Worm (Caenorhabditis elegans) whole organism, L4 larva: ENCODE measurements around the gene F35G12.12.

Experiments
- D1046.2 ChIP-seq: fragments of 200-800 bp; sonication (Bioruptor generic); IDR thresholded peaks from 2 replicates; pipeline ENCODE4 v1.3.6; 2022; ENCODE audit warnings: missing genetic modification characterization, missing compliant biosample characterization
- F26F4.8 ChIP-seq: fragments of 200-800 bp; sonication (Bioruptor generic); conservative IDR thresholded peaks from 2 replicates; pipeline ENCODE4 v1.3.6; 2022; ENCODE audit warnings: missing genetic modification characterization, missing compliant biosample characterization
- F37D6.2 ChIP-seq: sonication (generic microtip); optimal IDR thresholded peaks from 2 replicates; lab custom pipeline; 2016; ENCODE audit warnings: mild to moderate bottlenecking, missing genetic modification characterization, missing compliant biosample characterization
- F49E8.2 ChIP-seq: sonication (generic microtip); optimal IDR thresholded peaks from 2 replicates; lab custom pipeline; 2016; ENCODE audit warnings: missing compliant biosample characterization, mild to moderate bottlenecking, missing genetic modification characterization, borderline replicate concordance
- R02D3.7 ChIP-seq: fragments of 150-350 bp; sonication (generic microtip); optimal IDR thresholded peaks from 3 replicates; lab custom pipeline; 2014; ENCODE audit warnings: missing biosample characterization, missing genetic modification characterization
- Y105C5A.15 ChIP-seq: fragments of 200-800 bp; sonication (Bioruptor generic); IDR thresholded peaks from 2 replicates; pipeline ENCODE4 v1.3.6; 2022; ENCODE audit warnings: missing genetic modification characterization, missing compliant biosample characterization
- Y48G9A.11 ChIP-seq: fragments of 200-800 bp; sonication (Bioruptor generic); IDR thresholded peaks from 2 replicates; pipeline ENCODE4 v1.3.6; 2022; ENCODE audit warnings: missing genetic modification reagents, missing genetic modification characterization, missing compliant biosample characterization
- ZK546.5 ChIP-seq, 2 experiments: sonication (generic microtip); optimal IDR thresholded peaks; 2 replicates each; lab custom pipeline; 2017; ENCODE audit warnings: missing biosample characterization in 2 of 2, missing genetic modification characterization in 2 of 2
- aha-1 ChIP-seq: fragments of 150-350 bp; peaks from one replicate; lab custom pipeline; 2014; ENCODE audit warnings: missing biosample characterization, missing genetic modification characterization
- ama-1 ChIP-seq: fragments of 150-350 bp; optimal IDR thresholded peaks from 2 replicates; lab custom pipeline; 2014; ENCODE audit warnings: inconsistent platforms, mixed read lengths
- attf-4 ChIP-seq: sonication (generic microtip); optimal IDR thresholded peaks from 3 replicates; lab custom pipeline; 2017; ENCODE audit warnings: missing biosample characterization, missing genetic modification characterization
- ceh-20 ChIP-seq: fragments of 200-800 bp; sonication (Bioruptor generic); IDR thresholded peaks from 2 replicates; pipeline ENCODE4 v1.3.6; 2022; ENCODE audit warnings: missing genetic modification reagents, missing genetic modification characterization, missing compliant biosample characterization
- ceh-82 ChIP-seq: sonication (generic microtip); optimal IDR thresholded peaks from 2 replicates; lab custom pipeline; 2017; ENCODE audit warnings: missing biosample characterization, missing genetic modification characterization
- ctbp-1 ChIP-seq: fragments of 200-800 bp; sonication (Bioruptor generic); IDR thresholded peaks from 2 replicates; pipeline ENCODE4 v1.3.6; 2022; ENCODE audit warnings: missing genetic modification reagents, missing genetic modification characterization, missing compliant biosample characterization
- daf-12 ChIP-seq: fragments of 150-350 bp; optimal IDR thresholded peaks from 2 replicates; lab custom pipeline; 2014; ENCODE audit warnings: missing biosample characterization, missing genetic modification reagents, missing genetic modification characterization
- dmd-8 ChIP-seq: fragments of 200-800 bp; sonication (Bioruptor generic); IDR thresholded peaks from 2 replicates; pipeline ENCODE4 v1.3.6; 2022; ENCODE audit warnings: missing genetic modification characterization, missing compliant biosample characterization
- dpl-1 ChIP-seq: fragments of 150-350 bp; optimal IDR thresholded peaks from 2 replicates; lab custom pipeline; 2014; ENCODE audit warnings: missing biosample characterization, missing genetic modification reagents, missing genetic modification characterization
- gei-8 ChIP-seq: fragments of 200-800 bp; sonication (Bioruptor generic); optimal IDR thresholded peaks from 2 replicates; lab custom pipeline; 2018; ENCODE audit warnings: mild to moderate bottlenecking, missing genetic modification characterization, missing compliant biosample characterization
- hlh-11 ChIP-seq: fragments of 200-800 bp; sonication (Bioruptor generic); optimal IDR thresholded peaks from 2 replicates; lab custom pipeline; 2018; ENCODE audit warnings: mild to moderate bottlenecking, missing genetic modification characterization, missing compliant biosample characterization
- jun-1 ChIP-seq: fragments of 150-350 bp; optimal IDR thresholded peaks from 2 replicates; lab custom pipeline; 2014; ENCODE audit warnings: missing biosample characterization, missing genetic modification reagents, missing genetic modification characterization
- lim-7 ChIP-seq: fragments of 200-800 bp; sonication (Bioruptor generic); IDR thresholded peaks from 2 replicates; pipeline ENCODE4 v1.3.6; 2022; ENCODE audit warnings: missing genetic modification characterization, missing compliant biosample characterization
- lin-1 ChIP-seq: fragments of 200-800 bp; sonication (Bioruptor generic); IDR thresholded peaks from 2 replicates; pipeline ENCODE4 v1.3.6; 2022; ENCODE audit warnings: missing genetic modification reagents, missing genetic modification characterization, missing compliant biosample characterization
- lin-15B ChIP-seq: fragments of 150-350 bp; sonication (generic microtip); optimal IDR thresholded peaks from 3 replicates; lab custom pipeline; 2014; ENCODE audit warnings: missing biosample characterization, missing genetic modification characterization
- lin-39 ChIP-seq: fragments of 150-350 bp; optimal IDR thresholded peaks from 2 replicates; lab custom pipeline; 2014; ENCODE audit warnings: missing biosample characterization, missing genetic modification reagents, missing genetic modification characterization
- madf-9 ChIP-seq: fragments of 200-800 bp; sonication (Bioruptor generic); conservative IDR thresholded peaks from 2 replicates; pipeline ENCODE4 v1.3.6; 2022; ENCODE audit warnings: missing genetic modification reagents, missing genetic modification characterization, missing compliant biosample characterization
- mdt-29 ChIP-seq: fragments of 200-800 bp; sonication (Bioruptor generic); IDR thresholded peaks from 2 replicates; pipeline ENCODE4 v1.3.6; 2022; ENCODE audit warnings: missing genetic modification reagents, missing genetic modification characterization, missing compliant biosample characterization
- mep-1 ChIP-seq: fragments of 150-350 bp; sonication (generic microtip); optimal IDR thresholded peaks from 3 replicates; lab custom pipeline; 2014; ENCODE audit warnings: missing biosample characterization, missing genetic modification characterization
- nhr-10 ChIP-seq: fragments of 150-350 bp; optimal IDR thresholded peaks from 2 replicates; lab custom pipeline; 2014; ENCODE audit warnings: missing biosample characterization, missing genetic modification characterization
- nhr-102 ChIP-seq: sonication (generic microtip); optimal IDR thresholded peaks from 2 replicates; lab custom pipeline; 2016; ENCODE audit warnings: mild to moderate bottlenecking, missing genetic modification characterization, moderate library complexity, missing compliant biosample characterization
- nhr-11 ChIP-seq: fragments of 150-350 bp; optimal IDR thresholded peaks from 2 replicates; lab custom pipeline; 2014; ENCODE audit warnings: missing biosample characterization, missing genetic modification characterization
- nhr-111 ChIP-seq: fragments of 200-800 bp; sonication (Bioruptor generic); optimal IDR thresholded peaks from 2 replicates; lab custom pipeline; 2018; ENCODE audit warnings: mild to moderate bottlenecking, missing genetic modification characterization, missing compliant biosample characterization
- nhr-237 ChIP-seq: sonication (generic microtip); optimal IDR thresholded peaks from 2 replicates; lab custom pipeline; 2017; ENCODE audit warnings: missing biosample characterization, missing genetic modification characterization
- nhr-25 ChIP-seq: sonication (generic microtip); optimal IDR thresholded peaks from 2 replicates; lab custom pipeline; 2017; ENCODE audit warnings: missing genetic modification characterization, mild to moderate bottlenecking, missing compliant biosample characterization, antibody characterized with exemption, moderate library complexity, borderline replicate concordance; ENCODE audit not compliant: insufficient read depth
- nhr-6 ChIP-seq: fragments of 150-350 bp; optimal IDR thresholded peaks from 2 replicates; lab custom pipeline; 2014; ENCODE audit warnings: missing biosample characterization, missing genetic modification characterization
- nhr-76 ChIP-seq: fragments of 150-350 bp; optimal IDR thresholded peaks from 2 replicates; lab custom pipeline; 2014; ENCODE audit warnings: missing biosample characterization, missing genetic modification characterization
- nhr-77 ChIP-seq: fragments of 150-350 bp; optimal IDR thresholded peaks from 2 replicates; lab custom pipeline; 2014; ENCODE audit warnings: missing biosample characterization, missing genetic modification characterization
- pha-4 ChIP-seq, 2 experiments: fragments of 150-350 bp in 1 of 2; fragments of 200-800 bp in 1 of 2; sonication (Bioruptor generic) in 1 of 2; IDR thresholded peaks in 1 of 2; optimal IDR thresholded peaks in 1 of 2; 2 replicates each; pipeline versions ENCODE4 v1.3.6 to Lab custom; 2014 to 2022; ENCODE audit warnings: missing genetic modification characterization in 2 of 2, missing genetic modification reagents in 2 of 2, missing biosample characterization in 1 of 2, missing compliant biosample characterization in 1 of 2
- php-3 ChIP-seq: fragments of 200-800 bp; sonication (Bioruptor generic); IDR thresholded peaks from 2 replicates; pipeline ENCODE4 v1.3.6; 2022; ENCODE audit warnings: missing genetic modification reagents, missing genetic modification characterization, missing compliant biosample characterization
- pqm-1 ChIP-seq: sonication (generic microtip); optimal IDR thresholded peaks from 2 replicates; lab custom pipeline; 2017; ENCODE audit warnings: missing biosample characterization, missing genetic modification characterization
- rbr-2 ChIP-seq: sonication (generic microtip); optimal IDR thresholded peaks from 2 replicates; lab custom pipeline; 2016; ENCODE audit warnings: missing genotype, missing genetic modification characterization, missing compliant biosample characterization
- set-16 ChIP-seq: fragments of 200-800 bp; sonication (Bioruptor generic); IDR thresholded peaks from 2 replicates; pipeline ENCODE4 v1.3.6; 2022; ENCODE audit warnings: missing genetic modification reagents, missing genetic modification characterization, missing compliant biosample characterization
- skn-1 ChIP-seq: fragments of 150-350 bp; optimal IDR thresholded peaks from 2 replicates; lab custom pipeline; 2014; ENCODE audit warnings: missing biosample characterization, missing genetic modification characterization
- spr-1 ChIP-seq: sonication (generic microtip); optimal IDR thresholded peaks from 2 replicates; lab custom pipeline; 2016; ENCODE audit warnings: mild to moderate bottlenecking, missing genetic modification characterization, missing compliant biosample characterization
- spr-3 ChIP-seq: fragments of 200-800 bp; sonication (Bioruptor generic); optimal IDR thresholded peaks from 2 replicates; lab custom pipeline; 2018; ENCODE audit warnings: mild to moderate bottlenecking, missing genetic modification characterization, missing compliant biosample characterization
- tra-1 ChIP-seq: fragments of 200-800 bp; sonication (Bioruptor generic); IDR thresholded peaks from 2 replicates; pipeline ENCODE4 v1.3.6; 2022; ENCODE audit warnings: missing genetic modification reagents, missing genetic modification characterization, missing compliant biosample characterization
- unc-62 ChIP-seq, 3 experiments: fragments of 150-350 bp in 1 of 3; sonication (generic microtip); optimal IDR thresholded peaks in 2 of 3; peaks in 1 of 3; 1 replicate in 1 of 3; 2 replicates in 2 of 3; lab custom pipeline; 2014 to 2017; ENCODE audit warnings: missing biosample characterization in 3 of 3, missing genetic modification characterization in 3 of 3, missing genetic modification reagents in 3 of 3, missing genotype in 1 of 3
- zag-1 ChIP-seq: fragments of 150-350 bp; optimal IDR thresholded peaks from 2 replicates; lab custom pipeline; 2014; ENCODE audit warnings: missing biosample characterization, missing genetic modification characterization
- zfp-2 ChIP-seq: sonication (generic microtip); optimal IDR thresholded peaks from 2 replicates; lab custom pipeline; 2016; ENCODE audit warnings: mild to moderate bottlenecking, missing genetic modification characterization, missing compliant biosample characterization
- zfp-3 ChIP-seq: fragments of 200-800 bp; sonication (Bioruptor generic); conservative IDR thresholded peaks from 2 replicates; pipeline ENCODE4 v1.3.6; 2022; ENCODE audit warnings: missing genetic modification reagents, missing genetic modification characterization, missing compliant biosample characterization
- zip-2 ChIP-seq: fragments of 150-350 bp; optimal IDR thresholded peaks from 2 replicates; lab custom pipeline; 2014; ENCODE audit warnings: missing biosample characterization, missing genetic modification characterization
- ztf-11 ChIP-seq: fragments of 150-350 bp; optimal IDR thresholded peaks from 2 replicates; lab custom pipeline; 2014; ENCODE audit warnings: missing biosample characterization, missing genetic modification characterization

The F35G12.12 gene

ce11 chrIII:4560393-4560890 is 21.2 kb upstream of the F35G12.12 start (continued):
- TF ChIP-seq D1046.2 (GFP tag; lab: Robert Waterston, UW) (no peak), F26F4.8 (GFP tag; lab: Robert Waterston, UW) (no peak), ceh-82 (tag; lab: Kevin White, UChicago) (no peak), Y48G9A.11 (GFP tag; lab: Robert Waterston, UW) (no peak), spr-3 (GFP tag; lab: Kevin White, UChicago) (no peak), skn-1 (tag; lab: Kevin White, UChicago) (no peak), nhr-11 (tag; lab: Kevin White, UChicago) (peak; percentile 34), mdt-29 (GFP tag; lab: Robert Waterston, UW) (no peak), nhr-10 (tag; lab: Kevin White, UChicago) (peak; percentile 21), lin-1 (GFP tag; lab: Robert Waterston, UW) (peak; percentile 66; the same call in 1 of the 2 replicates), jun-1 (tag; lab: Kevin White, UChicago) (no peak), F49E8.2 (tag; lab: Kevin White, UChicago) (no peak), set-16 (GFP tag; lab: Robert Waterston, UW) (peak; percentile 67), daf-12 (tag; lab: Kevin White, UChicago) (no peak), gei-8 (GFP tag; lab: Kevin White, UChicago) (peak; percentile 8), pqm-1 (tag; lab: Kevin White, UChicago) (peak; percentile 26), rbr-2 (tag; lab: Kevin White, UChicago) (peak; percentile 72), zfp-3 (GFP tag; lab: Robert Waterston, UW) (0 out of 2 replicates have a peak, but pooled peaks have one; percentile 27), Y105C5A.15 (no peak), F37D6.2 (tag; lab: Kevin White, UChicago) (peak; percentile 59), nhr-111 (GFP tag; lab: Kevin White, UChicago) (no peak), zip-2 (tag; lab: Kevin White, UChicago) (no peak), mep-1 (peak; percentile 73), unc-62 (GFP tag; optimal IDR thresholded peaks at IDR 0.05 in 1 of 2; lab: Kevin White, UChicago) (peak in 1 of 2 experiments; percentile 86), unc-62 (tag; optimal IDR thresholded peaks at IDR 0.05; lab: Kevin White, UChicago) (no peak), pha-4 (GFP tag; IDR thresholded peaks at IDR 0.05; lab: Robert Waterston, UW) (peak; percentile 72), pha-4 (tag; optimal IDR thresholded peaks at IDR 0.05; lab: Kevin White, UChicago) (peak; percentile 83), R02D3.7 (no peak), attf-4 (peak; percentile 67), nhr-6 (tag; lab: Kevin White, UChicago) (no peak), ZK546.5 (tag; optimal IDR thresholded peaks at IDR 0.05; lab: Kevin White, UChicago) (no peak), zfp-2 (tag; lab: Kevin White, UChicago) (no peak), ceh-20 (0 out of 2 replicates have a peak, but pooled peaks have one; percentile 26), php-3 (GFP tag; lab: Robert Waterston, UW) (0 out of 2 replicates have a peak, but pooled peaks have one; percentile 39), ztf-11 (tag; lab: Kevin White, UChicago) (no peak), madf-9 (GFP tag; lab: Robert Waterston, UW) (peak; percentile 91), tra-1 (GFP tag; lab: Robert Waterston, UW) (0 out of 2 replicates have a peak, but pooled peaks have one; percentile 58), nhr-76 (tag; lab: Kevin White, UChicago) (no peak), nhr-25 (tag; lab: Kevin White, UChicago) (peak; percentile 91), zag-1 (no peak), spr-1 (tag; lab: Kevin White, UChicago) (peak; percentile 31), hlh-11 (tag; lab: Kevin White, UChicago) (peak; percentile 95), lin-15B (tag; lab: Kevin White, UChicago) (no peak), lin-39 (tag; lab: Kevin White, UChicago) (no peak), ctbp-1 (peak; percentile 60; the same call in 1 of the 2 replicates), nhr-77 (tag; lab: Kevin White, UChicago) (no peak), nhr-102 (tag; lab: Kevin White, UChicago) (peak; percentile 45), dmd-8 (GFP tag; lab: Robert Waterston, UW) (no peak), ama-1 (lab: Kevin White, UChicago) (peak; percentile 53), nhr-237 (tag; lab: Kevin White, UChicago) (no peak), aha-1 (tag; lab: Kevin White, UChicago) (peak; percentile 95), dpl-1 (peak; percentile 56), lim-7 (GFP tag; lab: Robert Waterston, UW) (no peak)
